Fruit fly (Drosophila melanogaster) whole organism, prepupa: ENCODE results near the gene Tcs3.

Experiments
- Blimp-1 ChIP-seq: fragments of 200-800 bp; sonication (Bioruptor generic); optimal IDR thresholded peaks from 3 replicates; lab custom pipeline; 2017; ENCODE audit warnings: missing biosample characterization, missing genetic modification characterization, mild to moderate bottlenecking, moderate library complexity, missing genetic modification reagents
- CG10669 ChIP-seq: fragments of 200-800 bp; sonication (Bioruptor generic); optimal IDR thresholded peaks from 3 replicates; lab custom pipeline; 2018; ENCODE audit warnings: missing biosample characterization, mild to moderate bottlenecking, missing genetic modification characterization, moderate library complexity
- CG11294 ChIP-seq: fragments of 200-800 bp; sonication (Bioruptor generic); IDR thresholded peaks from 2 replicates; pipeline ENCODE4 v1.3.6; 2022; ENCODE audit warnings: missing biosample characterization, missing genetic modification characterization
- CG11902 ChIP-seq: fragments of 200-800 bp; sonication (Bioruptor generic); optimal IDR thresholded peaks from 3 replicates; lab custom pipeline; 2016; ENCODE audit warnings: missing biosample characterization, missing genetic modification characterization
- CG1621 ChIP-seq: fragments of 200-800 bp; sonication (Bioruptor generic); optimal IDR thresholded peaks from 3 replicates; lab custom pipeline; 2018; ENCODE audit warnings: missing biosample characterization, mild to moderate bottlenecking, missing genetic modification characterization
- CG31627 ChIP-seq: fragments of 200-800 bp; sonication (Bioruptor generic); optimal IDR thresholded peaks from 3 replicates; lab custom pipeline; 2016; ENCODE audit warnings: missing biosample characterization, missing genetic modification characterization
- CG34406 ChIP-seq: fragments of 200-800 bp; sonication (Bioruptor generic); optimal IDR thresholded peaks from 3 replicates; lab custom pipeline; 2016; ENCODE audit warnings: missing biosample characterization, missing genetic modification characterization
- CG6163 ChIP-seq: fragments of 200-800 bp; sonication (Bioruptor generic); IDR thresholded peaks from 3 replicates; pipeline ENCODE4 v1.3.6; 2022; ENCODE audit warnings: missing biosample characterization, missing genetic modification characterization
- CG6792 ChIP-seq: fragments of 200-800 bp; sonication (Bioruptor generic); optimal IDR thresholded peaks from 3 replicates; lab custom pipeline; 2016; ENCODE audit warnings: missing biosample characterization, missing genetic modification characterization
- CG6808 ChIP-seq: fragments of 200-800 bp; sonication (Bioruptor generic); optimal IDR thresholded peaks from 3 replicates; lab custom pipeline; 2017; ENCODE audit warnings: missing biosample characterization, missing genetic modification characterization, mild to moderate bottlenecking, moderate library complexity, missing genetic modification reagents
- CG7368 ChIP-seq: fragments of 200-800 bp; sonication (Bioruptor generic); optimal IDR thresholded peaks from 3 replicates; lab custom pipeline; 2016; ENCODE audit warnings: missing biosample characterization, missing genetic modification characterization
- CG8119 ChIP-seq: fragments of 200-800 bp; sonication (Bioruptor generic); IDR thresholded peaks from 3 replicates; pipeline ENCODE4 v1.3.6; 2022; ENCODE audit warnings: missing biosample characterization, missing genetic modification characterization
- CG8319 ChIP-seq: fragments of 200-800 bp; sonication (Bioruptor generic); optimal IDR thresholded peaks from 3 replicates; lab custom pipeline; 2016; ENCODE audit warnings: missing biosample characterization, missing genetic modification characterization
- CG8632 ChIP-seq: fragments of 200-800 bp; sonication (Bioruptor generic); optimal IDR thresholded peaks from 3 replicates; lab custom pipeline; 2016; ENCODE audit warnings: missing biosample characterization, missing genetic modification characterization
- CG9139 ChIP-seq: fragments of 200-800 bp; sonication (Bioruptor generic); optimal IDR thresholded peaks from 3 replicates; lab custom pipeline; 2017; ENCODE audit warnings: missing biosample characterization, mild to moderate bottlenecking, missing genetic modification characterization
- Eip78C ChIP-seq: fragments of 200-800 bp; sonication (Bioruptor generic); peaks from one replicate; lab custom pipeline; 2016; ENCODE audit warnings: missing biosample characterization, missing genetic modification characterization
- Ets21C ChIP-seq: fragments of 200-800 bp; sonication (Bioruptor generic); optimal IDR thresholded peaks from 3 replicates; lab custom pipeline; 2016; ENCODE audit warnings: missing biosample characterization, missing genetic modification characterization
- Ets96B ChIP-seq: fragments of 200-800 bp; optimal IDR thresholded peaks from 2 replicates; lab custom pipeline; 2019; ENCODE audit warnings: missing biosample characterization, mild to moderate bottlenecking, missing genetic modification characterization, moderate library complexity
- Gug ChIP-seq: fragments of 200-800 bp; sonication (Bioruptor generic); IDR thresholded peaks from 2 replicates; pipeline ENCODE4 v1.3.6; 2022; ENCODE audit warnings: missing biosample characterization, missing genetic modification characterization
- Hr4 ChIP-seq: fragments of 200-800 bp; sonication (Bioruptor generic); optimal IDR thresholded peaks from 3 replicates; lab custom pipeline; 2016; ENCODE audit warnings: missing biosample characterization, missing genetic modification characterization
- Lpt ChIP-seq: fragments of 200-800 bp; sonication (Bioruptor generic); optimal IDR thresholded peaks from 3 replicates; lab custom pipeline; 2016; ENCODE audit warnings: missing biosample characterization, missing genetic modification characterization
- Met ChIP-seq: fragments of 200-800 bp; sonication (Bioruptor generic); optimal IDR thresholded peaks from 3 replicates; lab custom pipeline; 2016; ENCODE audit warnings: missing biosample characterization, missing genetic modification characterization
- OdsH ChIP-seq: fragments of 200-800 bp; sonication (Bioruptor generic); optimal IDR thresholded peaks from 3 replicates; lab custom pipeline; 2016; ENCODE audit warnings: missing biosample characterization, missing genetic modification characterization
- Smox ChIP-seq: fragments of 200-800 bp; sonication (Bioruptor generic); optimal IDR thresholded peaks from 3 replicates; lab custom pipeline; 2016; ENCODE audit warnings: missing biosample characterization, missing genetic modification characterization
- Sox14 ChIP-seq: fragments of 200-800 bp; sonication (Bioruptor generic); optimal IDR thresholded peaks from 3 replicates; lab custom pipeline; 2016; ENCODE audit warnings: missing biosample characterization, missing genetic modification characterization
- achi ChIP-seq: fragments of 200-800 bp; sonication (Bioruptor generic); optimal IDR thresholded peaks from 3 replicates; lab custom pipeline; 2016; ENCODE audit warnings: missing biosample characterization, missing genetic modification characterization
- acj6 ChIP-seq: fragments of 200-800 bp; sonication (Bioruptor generic); optimal IDR thresholded peaks from 3 replicates; lab custom pipeline; 2016; ENCODE audit warnings: missing biosample characterization, missing genetic modification characterization
- dac ChIP-seq: fragments of 200-800 bp; sonication (Bioruptor generic); optimal IDR thresholded peaks from 2 replicates; lab custom pipeline; 2017; ENCODE audit warnings: missing biosample characterization, mild to moderate bottlenecking, missing genetic modification characterization
- eg ChIP-seq: fragments of 200-800 bp; sonication (Bioruptor generic); IDR thresholded peaks from 3 replicates; pipeline ENCODE4 v1.3.6; 2022; ENCODE audit warnings: missing biosample characterization, missing genetic modification characterization
- esn ChIP-seq: fragments of 200-800 bp; sonication (Bioruptor generic); optimal IDR thresholded peaks from 2 replicates; lab custom pipeline; 2016; ENCODE audit warnings: missing biosample characterization, mild to moderate bottlenecking, missing genetic modification characterization, moderate library complexity
- fd59A ChIP-seq: fragments of 200-800 bp; sonication (Bioruptor generic); optimal IDR thresholded peaks from 2 replicates; lab custom pipeline; 2017; ENCODE audit warnings: missing biosample characterization, mild to moderate bottlenecking, missing genetic modification characterization, missing genetic modification reagents
- fd85E ChIP-seq: fragments of 200-800 bp; sonication (Bioruptor generic); optimal IDR thresholded peaks from 3 replicates; lab custom pipeline; 2016; ENCODE audit warnings: missing biosample characterization, missing genetic modification characterization
- fkh ChIP-seq: fragments of 200-800 bp; sonication (Bioruptor generic); optimal IDR thresholded peaks from 3 replicates; lab custom pipeline; 2017; ENCODE audit warnings: missing biosample characterization, mild to moderate bottlenecking, missing genetic modification characterization, moderate library complexity
- net ChIP-seq: fragments of 200-800 bp; sonication (Bioruptor generic); optimal IDR thresholded peaks from 3 replicates; lab custom pipeline; 2016; ENCODE audit warnings: missing biosample characterization, missing genetic modification characterization
- pdm3 ChIP-seq: fragments of 200-800 bp; sonication (Bioruptor generic); optimal IDR thresholded peaks from 3 replicates; lab custom pipeline; 2016; ENCODE audit warnings: missing biosample characterization, missing genetic modification characterization
- salr ChIP-seq, 2 experiments: fragments of 200-800 bp; sonication (Bioruptor generic); optimal IDR thresholded peaks; 3 replicates each; lab custom pipeline; 2016 to 2018; ENCODE audit warnings: missing biosample characterization in 2 of 2, missing genetic modification characterization in 2 of 2, mild to moderate bottlenecking in 1 of 2
- ss ChIP-seq, 2 experiments: fragments of 200-800 bp; sonication (Bioruptor generic); optimal IDR thresholded peaks; 2 replicates in 1 of 2; 3 replicates in 1 of 2; lab custom pipeline; 2017 to 2018; ENCODE audit warnings: mild to moderate bottlenecking in 2 of 2, missing biosample characterization in 2 of 2, missing genetic modification characterization in 2 of 2, moderate library complexity in 1 of 2
- svp ChIP-seq: fragments of 200-800 bp; sonication (Bioruptor generic); peaks from one replicate; lab custom pipeline; 2016; ENCODE audit warnings: missing biosample characterization, missing genetic modification characterization
- topi ChIP-seq: fragments of 200-800 bp; sonication (Bioruptor generic); optimal IDR thresholded peaks from 3 replicates; lab custom pipeline; 2016; ENCODE audit warnings: missing biosample characterization, missing genetic modification characterization
- vri ChIP-seq: fragments of 200-800 bp; sonication (Bioruptor generic); optimal IDR thresholded peaks from 3 replicates; lab custom pipeline; 2016; ENCODE audit warnings: missing biosample characterization, mild to moderate bottlenecking, missing genetic modification characterization

The Tcs3 gene

dm6 chr3L:16357187-16357728 is 5.5 kb downstream of the Tcs3 start:
- TF ChIP-seq CG1621 (tag; lab: Kevin White, UChicago) (peak; percentile 21), vri (GFP tag; lab: Kevin White, UChicago) (peak; percentile 71), CG7368 (no peak), CG6163 (0 out of 3 replicates have a peak, but pooled peaks have one; percentile 25)

- peak in 1 of 2 experiments; percentile 40 for TF ChIP-seq salr (GFP tag; optimal IDR thresholded peaks at IDR 0.05; lab: Kevin White, UChicago)
- TF ChIP-seq Eip78C (GFP tag; lab: Kevin White, UChicago) = peak; percentile 78
- TF ChIP-seq Hr4 (GFP tag; lab: Kevin White, UChicago) = no peak
- peak; percentile 4 for TF ChIP-seq Sox14 (GFP tag; lab: Kevin White, UChicago)
- TF ChIP-seq CG6808 (GFP tag; lab: Kevin White, UChicago) = peak; percentile 38
- peak; percentile 14 for TF ChIP-seq esn (GFP tag; lab: Kevin White, UChicago)
Observed at dm6 chr3L:16357860-16358259, 6.1 kb downstream of the Tcs3 start.

- TF ChIP-seq Eip78C (GFP tag; lab: Kevin White, UChicago) (peak; percentile 71), ss (GFP tag; optimal IDR thresholded peaks at IDR 0.05; lab: Kevin White, UChicago) (no peak), net (GFP tag; lab: Kevin White, UChicago) (no peak), CG11294 (GFP tag; lab: Robert Waterston, UW) (no peak), achi (GFP tag; lab: Kevin White, UChicago) (no peak)
Observed at dm6 chr3L:16359219-16359748, 7.5 kb downstream of the Tcs3 start, which contains the start of gene ringer. ringer (minus strand) TSS chr3L:16359428.

dm6 chr3L:16359795-16360194 is 8.0 kb downstream of the Tcs3 start:
- TF ChIP-seq fkh (GFP tag; lab: Kevin White, UChicago) (peak; percentile 70), pdm3 (no peak), CG34406 (GFP tag; lab: Kevin White, UChicago) (no peak)

DNA sequence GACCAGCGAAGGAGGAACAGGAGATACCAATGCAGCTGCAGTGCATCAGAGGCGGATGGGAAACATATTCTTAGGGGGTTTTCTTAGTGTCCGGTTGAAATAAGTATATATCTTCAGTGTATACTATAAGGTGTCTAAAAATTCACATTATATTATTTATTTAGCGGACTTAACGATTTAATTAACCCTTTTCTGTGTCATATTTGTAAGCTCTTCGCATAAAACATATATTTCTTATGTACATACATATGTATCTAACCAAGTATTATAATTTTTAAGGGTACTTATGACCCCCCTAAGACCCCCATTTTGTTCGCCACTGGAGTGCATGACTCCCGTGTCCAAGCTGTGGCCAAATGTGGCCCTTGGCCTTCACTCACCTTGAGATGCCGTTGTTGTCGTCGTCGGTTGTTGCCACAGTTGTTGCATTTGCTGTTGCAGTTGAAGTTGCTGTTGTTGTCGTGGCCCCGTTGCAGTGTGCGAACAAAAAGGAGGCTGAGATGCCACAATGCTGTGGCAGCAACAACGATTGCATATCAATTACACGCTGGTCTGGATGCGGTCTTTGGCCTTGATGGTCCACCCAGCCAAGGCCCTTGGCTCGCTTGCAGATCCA is 9.5 kb downstream of the Tcs3 start:
- TF ChIP-seq CG34406 (GFP tag; lab: Kevin White, UChicago) = peak; percentile 89
- peak; percentile 80 for TF ChIP-seq esn (GFP tag; lab: Kevin White, UChicago)
- TF ChIP-seq CG11902 (GFP tag; lab: Kevin White, UChicago) = peak; percentile 70
- TF ChIP-seq achi (GFP tag; lab: Kevin White, UChicago) = peak; percentile 89
- 0 out of 3 replicates have a peak, but pooled peaks have one; percentile 25 for TF ChIP-seq eg (GFP tag; lab: Robert Waterston, UW)
- peak; percentile 39 for TF ChIP-seq Lpt
- peak; percentile 84 for TF ChIP-seq pdm3
- peak; percentile 27 for TF ChIP-seq Blimp-1 (GFP tag; lab: Kevin White, UChicago)
- peak; percentile 84 for TF ChIP-seq CG6792 (GFP tag; lab: Kevin White, UChicago)
- TF ChIP-seq OdsH = peak; percentile 90
- peak; percentile 38 for TF ChIP-seq Ets21C
- peak; percentile 75 for TF ChIP-seq Smox (GFP tag; lab: Kevin White, UChicago)
- peak; percentile 15 for TF ChIP-seq fd85E (GFP tag; lab: Kevin White, UChicago)
- peak; percentile 96 for TF ChIP-seq fd59A (GFP tag; lab: Kevin White, UChicago)
- peak; percentile 96 for TF ChIP-seq Ets96B
- TF ChIP-seq CG8319 = peak; percentile 79
- TF ChIP-seq CG31627 = peak; percentile 58
- TF ChIP-seq dac (GFP tag; lab: Kevin White, UChicago) = no peak
- TF ChIP-seq CG8119 (GFP tag; lab: Robert Waterston, UW) = peak; percentile 72; the same call in 2 of the 3 replicates
- no peak for TF ChIP-seq fkh (GFP tag; lab: Kevin White, UChicago)
- no peak for TF ChIP-seq Gug
- peak; percentile 74 for TF ChIP-seq Met
- peak; percentile 96 for TF ChIP-seq Eip78C (GFP tag; lab: Kevin White, UChicago)
- TF ChIP-seq svp = peak; percentile 89
- peak; percentile 48 for TF ChIP-seq Hr4 (GFP tag; lab: Kevin White, UChicago)
- TF ChIP-seq CG6808 (GFP tag; lab: Kevin White, UChicago) = peak; percentile 97
- peak; percentile 91 for TF ChIP-seq CG1621 (tag; lab: Kevin White, UChicago)
- TF ChIP-seq CG8632 (GFP tag; lab: Kevin White, UChicago) = peak; percentile 86
- peak; percentile 93 for TF ChIP-seq CG9139 (GFP tag; lab: Kevin White, UChicago)
- peak; percentile 92 for TF ChIP-seq acj6 (GFP tag; lab: Kevin White, UChicago)
- peak; percentile 69 for TF ChIP-seq net (GFP tag; lab: Kevin White, UChicago)
- TF ChIP-seq CG10669 (GFP tag; lab: Kevin White, UChicago) = peak; percentile 89
- peak; percentile 79 for TF ChIP-seq topi (GFP tag; lab: Kevin White, UChicago)
